Fruit fly (Drosophila melanogaster) whole organism, embryonic: ENCODE results near the gene Tailor.
A peak's percentile ranks its signal among the peaks of the same experiment; 100 is the strongest.

Experiments
- Adf1 ChIP-seq: fragments of 200-800 bp; sonication (Bioruptor generic); IDR thresholded peaks from 2 replicates; pipeline ENCODE4 v1.3.6; 2022; ENCODE audit warnings: missing biosample characterization, missing genetic modification characterization
- Antp ChIP-seq: fragments of 200-800 bp; sonication (Bioruptor generic); optimal IDR thresholded peaks from 3 replicates; lab custom pipeline; 2016; ENCODE audit warnings: missing biosample characterization, missing genetic modification characterization
- CG1024 ChIP-seq: fragments of 200-800 bp; sonication (Bioruptor generic); IDR thresholded peaks from 2 replicates; pipeline ENCODE4 v1.3.6; 2022; ENCODE audit warnings: missing biosample characterization, missing genetic modification characterization
- CG10267 ChIP-seq: fragments of 200-800 bp; sonication (Bioruptor generic); optimal IDR thresholded peaks from 2 replicates; lab custom pipeline; 2018; ENCODE audit warnings: missing biosample characterization, mild to moderate bottlenecking, missing genetic modification characterization, moderate library complexity
- CG10565 ChIP-seq: fragments of 200-800 bp; sonication (Bioruptor generic); optimal IDR thresholded peaks from 3 replicates; lab custom pipeline; 2016; ENCODE audit warnings: missing biosample characterization, mild to moderate bottlenecking, missing genetic modification characterization
- CG11504 ChIP-seq: fragments of 200-800 bp; sonication (Bioruptor generic); optimal IDR thresholded peaks from 3 replicates; lab custom pipeline; 2019; ENCODE audit warnings: missing biosample characterization, mild to moderate bottlenecking, missing genetic modification characterization, moderate library complexity
- CG11695 ChIP-seq: fragments of 200-800 bp; sonication (Bioruptor generic); IDR thresholded peaks from 3 replicates; pipeline ENCODE4 v1.3.6; 2022; ENCODE audit warnings: missing biosample characterization, missing genetic modification characterization
- CG12155 ChIP-seq: fragments of 200-800 bp; sonication (Bioruptor generic); optimal IDR thresholded peaks from 3 replicates; lab custom pipeline; 2016; ENCODE audit warnings: missing biosample characterization, missing genetic modification characterization
- CG13624 ChIP-seq: fragments of 200-800 bp; sonication (Bioruptor generic); optimal IDR thresholded peaks from 2 replicates; lab custom pipeline; 2016; ENCODE audit warnings: missing biosample characterization, missing genetic modification characterization
- CG13894 ChIP-seq: fragments of 200-800 bp; sonication (Bioruptor generic); optimal IDR thresholded peaks from 3 replicates; lab custom pipeline; 2018; ENCODE audit warnings: missing biosample characterization, mild to moderate bottlenecking, missing genetic modification characterization, moderate library complexity
- CG14014 ChIP-seq: fragments of 200-800 bp; sonication (Bioruptor generic); IDR thresholded peaks from 2 replicates; pipeline ENCODE4 v1.3.6; 2022; ENCODE audit warnings: missing biosample characterization, missing genetic modification characterization
- CG15514 ChIP-seq: fragments of 200-800 bp; sonication (Bioruptor generic); optimal IDR thresholded peaks from 3 replicates; lab custom pipeline; 2017; ENCODE audit warnings: missing biosample characterization, missing genetic modification characterization, mild to moderate bottlenecking, moderate library complexity, missing genetic modification reagents
- CG15601 ChIP-seq: fragments of 200-800 bp; sonication (Bioruptor generic); optimal IDR thresholded peaks from 3 replicates; lab custom pipeline; 2019; ENCODE audit warnings: missing biosample characterization, mild to moderate bottlenecking, missing genetic modification characterization, moderate library complexity
- CG1602 ChIP-seq: fragments of 200-800 bp; sonication (Bioruptor generic); optimal IDR thresholded peaks from 3 replicates; lab custom pipeline; 2016; ENCODE audit warnings: missing biosample characterization, missing genetic modification characterization
- CG1603 ChIP-seq: fragments of 200-800 bp; sonication (Bioruptor generic); optimal IDR thresholded peaks from 2 replicates; lab custom pipeline; 2019; ENCODE audit warnings: missing biosample characterization, mild to moderate bottlenecking, missing genetic modification characterization, moderate library complexity
- CG3163 ChIP-seq: fragments of 200-800 bp; sonication (Bioruptor generic); optimal IDR thresholded peaks from 3 replicates; lab custom pipeline; 2016; ENCODE audit warnings: missing biosample characterization, missing genetic modification characterization
- CG32767 ChIP-seq: fragments of 200-800 bp; sonication (Bioruptor generic); IDR thresholded peaks from 2 replicates; pipeline ENCODE4 v1.3.6; 2022; ENCODE audit warnings: missing biosample characterization, missing genetic modification characterization
- CG32772 ChIP-seq: fragments of 200-800 bp; sonication (Bioruptor generic); IDR thresholded peaks from 2 replicates; pipeline ENCODE4 v1.3.6; 2022; ENCODE audit warnings: missing biosample characterization, missing genetic modification characterization
- CG33213 ChIP-seq: fragments of 200-800 bp; sonication (Bioruptor generic); optimal IDR thresholded peaks from 3 replicates; lab custom pipeline; 2016; ENCODE audit warnings: missing biosample characterization, missing genetic modification characterization
- CG34376 ChIP-seq: fragments of 200-800 bp; sonication (Bioruptor generic); optimal IDR thresholded peaks from 2 replicates; lab custom pipeline; 2018; ENCODE audit warnings: missing biosample characterization, mild to moderate bottlenecking, missing genetic modification characterization
- CG3995 ChIP-seq: fragments of 200-800 bp; sonication (Bioruptor generic); optimal IDR thresholded peaks from 3 replicates; lab custom pipeline; 2016; ENCODE audit warnings: missing biosample characterization, missing genetic modification characterization
- CG42726 ChIP-seq: fragments of 200-800 bp; sonication (Bioruptor generic); IDR thresholded peaks from 2 replicates; pipeline ENCODE4 v1.3.6; 2022; ENCODE audit warnings: missing biosample characterization, missing genetic modification characterization; ENCODE audit not compliant: partially characterized antibody
- CG4282 ChIP-seq: fragments of 200-800 bp; sonication (Bioruptor generic); optimal IDR thresholded peaks from 2 replicates; lab custom pipeline; 2016; ENCODE audit warnings: missing biosample characterization, missing genetic modification characterization
- CG6654 ChIP-seq: fragments of 200-800 bp; sonication (Bioruptor generic); optimal IDR thresholded peaks from 2 replicates; lab custom pipeline; 2017; ENCODE audit warnings: missing biosample characterization, mild to moderate bottlenecking, missing genetic modification characterization
- CG6854 ChIP-seq: fragments of 200-800 bp; sonication (Bioruptor generic); optimal IDR thresholded peaks from 3 replicates; lab custom pipeline; 2017; ENCODE audit warnings: missing biosample characterization, mild to moderate bottlenecking, missing genetic modification characterization
- CG7786 ChIP-seq: fragments of 200-800 bp; sonication (Bioruptor generic); optimal IDR thresholded peaks from 2 replicates; lab custom pipeline; 2016; ENCODE audit warnings: missing biosample characterization, missing genetic modification characterization
- CG7963 ChIP-seq: fragments of 200-800 bp; sonication (Bioruptor generic); IDR thresholded peaks from 3 replicates; pipeline ENCODE4 v1.3.6; 2022; ENCODE audit warnings: missing biosample characterization, missing genetic modification characterization; ENCODE audit not compliant: partially characterized antibody
- CG9932 ChIP-seq: fragments of 200-800 bp; sonication (Bioruptor generic); IDR thresholded peaks from 2 replicates; pipeline ENCODE4 v1.3.6; 2022; ENCODE audit warnings: missing biosample characterization, missing genetic modification characterization
- Deaf1 ChIP-seq: fragments of 200-800 bp; optimal IDR thresholded peaks from 3 replicates; lab custom pipeline; 2019; ENCODE audit warnings: missing biosample characterization, mild to moderate bottlenecking, missing genetic modification characterization, moderate library complexity
- Fer1 ChIP-seq: fragments of 200-800 bp; sonication (Bioruptor generic); optimal IDR thresholded peaks from 2 replicates; lab custom pipeline; 2017; ENCODE audit warnings: missing biosample characterization, mild to moderate bottlenecking, missing genetic modification characterization
- HLHmδ ChIP-seq: fragments of 200-800 bp; sonication (Bioruptor generic); optimal IDR thresholded peaks from 2 replicates; lab custom pipeline; 2018; ENCODE audit warnings: missing biosample characterization, mild to moderate bottlenecking, missing genetic modification characterization, moderate library complexity
- Hr3 ChIP-seq: fragments of 200-800 bp; sonication (Bioruptor generic); optimal IDR thresholded peaks from 3 replicates; lab custom pipeline; 2016; ENCODE audit warnings: missing biosample characterization, missing genetic modification characterization
- MTF-1 ChIP-seq: fragments of 200-800 bp; sonication (Bioruptor generic); optimal IDR thresholded peaks from 2 replicates; lab custom pipeline; 2018; ENCODE audit warnings: missing biosample characterization, mild to moderate bottlenecking, missing genetic modification characterization, borderline replicate concordance
- amos ChIP-seq: fragments of 200-800 bp; sonication (Bioruptor generic); IDR thresholded peaks from 2 replicates; pipeline ENCODE4 v1.3.6; 2022; ENCODE audit warnings: missing biosample characterization, missing genetic modification characterization; ENCODE audit not compliant: partially characterized antibody
- ash1 ChIP-seq: fragments of 200-800 bp; sonication (Bioruptor generic); optimal IDR thresholded peaks from 2 replicates; lab custom pipeline; 2018; ENCODE audit warnings: missing biosample characterization, mild to moderate bottlenecking, missing genetic modification characterization
- bab2 ChIP-seq: fragments of 200-800 bp; sonication (Bioruptor generic); optimal IDR thresholded peaks from 2 replicates; lab custom pipeline; 2016; ENCODE audit warnings: missing biosample characterization, missing genetic modification characterization
- crc ChIP-seq: fragments of 200-800 bp; sonication (Bioruptor generic); optimal IDR thresholded peaks from 2 replicates; lab custom pipeline; 2016; ENCODE audit warnings: missing biosample characterization, missing genetic modification characterization
- croc ChIP-seq: fragments of 200-800 bp; sonication (Bioruptor generic); conservative IDR thresholded peaks from 3 replicates; pipeline ENCODE4 v1.3.6; 2022; ENCODE audit warnings: missing biosample characterization, missing genetic modification characterization
- cwo ChIP-seq: fragments of 200-800 bp; sonication (Bioruptor generic); optimal IDR thresholded peaks from 3 replicates; lab custom pipeline; 2017; ENCODE audit warnings: missing biosample characterization, missing genetic modification characterization, mild to moderate bottlenecking, moderate library complexity, missing genetic modification reagents
- dimm ChIP-seq: fragments of 200-800 bp; sonication (Bioruptor generic); IDR thresholded peaks from 2 replicates; pipeline ENCODE4 v1.3.6; 2022; ENCODE audit warnings: missing biosample characterization, missing genetic modification characterization
- fd102C ChIP-seq: fragments of 200-800 bp; sonication (Bioruptor generic); optimal IDR thresholded peaks from 2 replicates; lab custom pipeline; 2018; ENCODE audit warnings: missing biosample characterization, mild to moderate bottlenecking, missing genetic modification characterization, moderate library complexity
- fd3F ChIP-seq: fragments of 200-800 bp; sonication (Bioruptor generic); optimal IDR thresholded peaks from 2 replicates; lab custom pipeline; 2018; ENCODE audit warnings: missing biosample characterization, mild to moderate bottlenecking, missing genetic modification characterization, moderate library complexity
- gfzf ChIP-seq: fragments of 200-800 bp; sonication (Bioruptor generic); optimal IDR thresholded peaks from 2 replicates; lab custom pipeline; 2016; ENCODE audit warnings: missing biosample characterization, mild to moderate bottlenecking, missing genetic modification characterization, moderate library complexity
- grau ChIP-seq: fragments of 200-800 bp; optimal IDR thresholded peaks from 3 replicates; lab custom pipeline; 2019; ENCODE audit warnings: missing biosample characterization, mild to moderate bottlenecking, missing genetic modification characterization, moderate library complexity
- lbe ChIP-seq: fragments of 200-800 bp; sonication (Bioruptor generic); optimal IDR thresholded peaks from 2 replicates; lab custom pipeline; 2016; ENCODE audit warnings: missing biosample characterization, mild to moderate bottlenecking, missing genetic modification characterization
- mirr ChIP-seq: fragments of 200-800 bp; sonication (Bioruptor generic); optimal IDR thresholded peaks from 3 replicates; lab custom pipeline; 2018; ENCODE audit warnings: missing biosample characterization, mild to moderate bottlenecking, missing genetic modification characterization
- sd ChIP-seq: fragments of 200-800 bp; sonication (Bioruptor generic); optimal IDR thresholded peaks from 3 replicates; lab custom pipeline; 2018; ENCODE audit warnings: missing biosample characterization, mild to moderate bottlenecking, missing genetic modification characterization, moderate library complexity
- seq ChIP-seq: fragments of 200-800 bp; sonication (Bioruptor generic); IDR thresholded peaks from 2 replicates; pipeline ENCODE4 v1.3.6; 2022; ENCODE audit warnings: missing biosample characterization, missing genetic modification characterization
- tio ChIP-seq: fragments of 200-800 bp; sonication (Bioruptor generic); optimal IDR thresholded peaks from 2 replicates; lab custom pipeline; 2017; ENCODE audit warnings: missing biosample characterization, missing genetic modification characterization, inconsistent platforms
- z ChIP-seq: fragments of 200-800 bp; sonication (Bioruptor generic); IDR thresholded peaks from 3 replicates; pipeline ENCODE4 v1.3.6; 2022; ENCODE audit warnings: missing biosample characterization, missing genetic modification characterization
- zfh2 ChIP-seq: fragments of 200-800 bp; sonication (Bioruptor generic); optimal IDR thresholded peaks from 2 replicates; lab custom pipeline; 2016; ENCODE audit warnings: missing biosample characterization, missing genetic modification characterization

Gene Tailor

DNA sequence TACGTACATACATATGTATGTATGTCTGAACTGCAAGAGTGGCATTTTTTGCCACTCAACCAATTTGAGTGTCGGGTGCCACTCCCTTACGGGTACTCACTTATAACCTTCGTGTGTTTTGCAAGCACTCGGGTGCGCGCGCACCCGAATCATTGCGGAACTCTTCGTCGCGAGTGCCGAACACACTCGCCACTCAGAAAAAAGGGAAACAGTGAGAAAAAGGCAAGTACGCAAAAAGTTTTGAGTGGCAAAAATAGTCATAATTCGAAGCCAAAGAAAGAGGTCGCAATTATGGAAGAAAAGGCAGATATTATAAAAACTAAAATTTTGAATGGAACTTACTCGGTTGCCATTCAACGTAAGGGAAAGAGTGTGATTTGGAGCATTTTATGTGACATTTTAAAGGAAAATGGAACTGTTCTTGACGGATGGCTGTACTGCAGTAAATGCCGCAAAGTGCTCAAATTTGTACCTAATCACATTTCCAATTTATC is 4.5 kb upstream of the Tailor start (continued):
- no peak for TF ChIP-seq CG11504
- peak; percentile 31 for TF ChIP-seq CG6854
- no peak for TF ChIP-seq CG12155 (GFP tag; lab: Kevin White, UChicago)
- TF ChIP-seq gfzf (GFP tag; lab: Kevin White, UChicago), result no peak
- no peak for TF ChIP-seq CG3163 (GFP tag; lab: Kevin White, UChicago)
- TF ChIP-seq CG10565 (GFP tag; lab: Kevin White, UChicago), result no peak
- peak; percentile 37 for TF ChIP-seq Fer1 (GFP tag; lab: Kevin White, UChicago)
- TF ChIP-seq Deaf1 (tag; lab: Kevin White, UChicago), result peak; percentile 97
- TF ChIP-seq CG4282 (GFP tag; lab: Kevin White, UChicago), result no peak
- TF ChIP-seq CG13624 (GFP tag; lab: Kevin White, UChicago), result peak; percentile 33
- no peak for TF ChIP-seq crc (GFP tag; lab: Kevin White, UChicago)
- TF ChIP-seq CG33213, result no peak
- TF ChIP-seq CG14014, result no peak
- TF ChIP-seq dimm (GFP tag; lab: Robert Waterston, UW), result no peak
- peak; percentile 48 for TF ChIP-seq CG9932 (GFP tag; lab: Robert Waterston, UW)
- no peak for TF ChIP-seq HLHmδ (GFP tag; lab: Kevin White, UChicago)
- TF ChIP-seq ash1 (GFP tag; lab: Kevin White, UChicago), result peak; percentile 33
- no peak for TF ChIP-seq zfh2 (GFP tag; lab: Kevin White, UChicago)
- no peak for TF ChIP-seq CG11695 (GFP tag; lab: Robert Waterston, UW)
- no peak for TF ChIP-seq CG7786 (GFP tag; lab: Kevin White, UChicago)
- TF ChIP-seq bab2, result no peak
- no peak for TF ChIP-seq CG34376 (GFP tag; lab: Kevin White, UChicago)
- TF ChIP-seq CG7963 (GFP tag; lab: Robert Waterston, UW), result no peak
- no peak for TF ChIP-seq CG15601 (tag; lab: Kevin White, UChicago)
- no peak for TF ChIP-seq Antp
- TF ChIP-seq mirr (GFP tag; lab: Kevin White, UChicago), result no peak
- no peak for TF ChIP-seq croc (GFP tag; lab: Robert Waterston, UW)
- TF ChIP-seq sd (tag; lab: Kevin White, UChicago), result no peak
- no peak for TF ChIP-seq CG3995
- TF ChIP-seq tio, result no peak
- peak; percentile 90 for TF ChIP-seq z (GFP tag; lab: Robert Waterston, UW)
- peak; percentile 33 for TF ChIP-seq cwo (GFP tag; lab: Kevin White, UChicago)
- TF ChIP-seq fd3F (GFP tag; lab: Kevin White, UChicago), result no peak
- TF ChIP-seq CG32772 (GFP tag; lab: Robert Waterston, UW), result no peak
- no peak for TF ChIP-seq CG1603 (tag; lab: Kevin White, UChicago)
- no peak for TF ChIP-seq CG1602 (GFP tag; lab: Kevin White, UChicago)
- TF ChIP-seq CG10267 (tag; lab: Kevin White, UChicago), result no peak
- no peak; the same call in 1 of the 2 replicates for TF ChIP-seq amos (GFP tag; lab: Robert Waterston, UW)
- TF ChIP-seq CG32767 (GFP tag; lab: Robert Waterston, UW), result 0 out of 2 replicates have a peak, but pooled peaks have one; percentile 20
- TF ChIP-seq fd102C (GFP tag; lab: Kevin White, UChicago), result no peak
- no peak for TF ChIP-seq MTF-1 (GFP tag; lab: Kevin White, UChicago)
- TF ChIP-seq CG1024 (GFP tag; lab: Robert Waterston, UW), result no peak
- TF ChIP-seq grau (tag; lab: Kevin White, UChicago), result no peak
- TF ChIP-seq CG15514 (GFP tag; lab: Kevin White, UChicago), result peak; percentile 68
- TF ChIP-seq seq (GFP tag; lab: Robert Waterston, UW), result 0 out of 2 replicates have a peak, but pooled peaks have one; percentile 5
- no peak for TF ChIP-seq Hr3 (GFP tag; lab: Kevin White, UChicago)
- TF ChIP-seq CG6654 (GFP tag; lab: Kevin White, UChicago), result no peak
- peak; percentile 31 for TF ChIP-seq CG13894 (tag; lab: Kevin White, UChicago)
- TF ChIP-seq CG42726, result no peak
- no peak; the same call in 1 of the 2 replicates for TF ChIP-seq Adf1 (GFP tag; lab: Robert Waterston, UW)
- no peak for TF ChIP-seq lbe (GFP tag; lab: Kevin White, UChicago)
